Fruit fly (Drosophila melanogaster) ovary, adult (tissue): Measurements from ENCODE around the gene CG8301.

Experiments
- CG17801 ChIP-seq: fragments of 200-800 bp; optimal IDR thresholded peaks from 2 replicates; lab custom pipeline; 2019; ENCODE audit warnings: missing biosample characterization, mild to moderate bottlenecking, missing genetic modification characterization, moderate library complexity; ENCODE audit not compliant: partially characterized antibody

The CG8301 gene

dm6 chr3R:9632110-9632921 is 51.2 kb downstream of the CG8301 start:
- TF ChIP-seq CG17801 (GFP tag; lab: Kevin White, UChicago) = no peak
